Fruit fly (Drosophila melanogaster) whole organism: Measurements from ENCODE around the gene CG32235.

ENCODE experiments used
- CG8478 ChIP-seq: fragments of >200 bp; optimal IDR thresholded peaks from 2 replicates; lab custom pipeline; 2018; ENCODE audit warnings: inconsistent platforms
- Dll ChIP-seq: fragments of >200 bp; optimal IDR thresholded peaks from 2 replicates; lab custom pipeline; 2017
- pan ChIP-seq: fragments of >200 bp; optimal IDR thresholded peaks from 2 replicates; lab custom pipeline; 2017
- psq ChIP-seq: fragments of >200 bp; optimal IDR thresholded peaks from 2 replicates; lab custom pipeline; 2017
- usp ChIP-seq: fragments of >200 bp; optimal IDR thresholded peaks from 2 replicates; lab custom pipeline; 2017; ENCODE audit warnings: missing biosample characterization, missing genetic modification characterization, mixed read lengths

dm6 chr3L:4848066-4848465, 12.2 kb downstream of the CG32235 start:
- TF ChIP-seq psq (lab: Kevin White, UChicago) (no peak), pan (no peak), CG8478 (no peak), Dll (no peak), usp (no peak)
